Fruit fly (Drosophila melanogaster): ENCODE results near the gene Tsp66A.

Gene Tsp66A

DNA sequence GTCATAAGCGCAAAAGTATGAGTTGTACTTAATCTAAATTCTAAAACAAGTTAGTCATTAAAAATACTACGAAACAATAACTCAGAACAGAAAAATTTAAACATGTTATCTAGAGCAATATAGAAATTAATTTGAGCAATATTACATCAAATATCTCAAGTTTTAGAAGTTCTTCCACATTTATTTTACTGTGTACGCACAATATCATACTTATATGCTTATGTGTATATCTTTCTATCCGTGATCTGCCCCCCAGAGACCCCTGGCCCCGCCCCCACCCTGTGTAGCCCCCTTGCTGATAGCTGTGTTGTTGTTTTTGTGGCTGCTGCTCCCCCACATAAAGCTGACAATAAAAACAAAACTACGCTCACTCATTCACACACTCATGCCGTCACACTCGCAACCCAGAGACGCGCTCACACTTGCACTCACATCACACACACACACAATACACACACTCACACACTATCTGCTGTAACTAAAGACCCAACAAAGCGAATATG, 31.9 kb upstream of the Tsp66A start (continued):
- TF ChIP-seq lz (GFP tag; optimal IDR thresholded peaks at IDR 0.05): no peak
- TF ChIP-seq CG6854 (GFP tag; optimal IDR thresholded peaks at IDR 0.05): no peak
- peak; percentile 78 for TF ChIP-seq CG6163 (GFP tag; IDR thresholded peaks at IDR 0.05)
- peak; percentile 0 for TF ChIP-seq CG34406 (GFP tag; optimal IDR thresholded peaks at IDR 0.05)
- no peak for TF ChIP-seq achi (GFP tag; optimal IDR thresholded peaks at IDR 0.05)
- no peak for TF ChIP-seq CG11902 (GFP tag; optimal IDR thresholded peaks at IDR 0.05)
- no peak for TF ChIP-seq Ets21C (GFP tag; optimal IDR thresholded peaks at IDR 0.05)
- TF ChIP-seq CG9139 (GFP tag; optimal IDR thresholded peaks at IDR 0.05): peak; percentile 42
- TF ChIP-seq Gug (GFP tag; IDR thresholded peaks at IDR 0.05): peak; percentile 68
- no peak for TF ChIP-seq topi (GFP tag; optimal IDR thresholded peaks at IDR 0.05)
- no peak for TF ChIP-seq CG4318 (GFP tag; optimal IDR thresholded peaks at IDR 0.05)
- TF ChIP-seq OdsH (GFP tag; optimal IDR thresholded peaks at IDR 0.05): peak; percentile 36
- peak; percentile 63 for TF ChIP-seq CG6808 (GFP tag; optimal IDR thresholded peaks at IDR 0.05)
- TF ChIP-seq CG16779 (tag; optimal IDR thresholded peaks at IDR 0.05): peak; percentile 8
- peak; percentile 44 for TF ChIP-seq Lpt (GFP tag; optimal IDR thresholded peaks at IDR 0.05)
- TF ChIP-seq CG8632 (GFP tag; optimal IDR thresholded peaks at IDR 0.05): no peak
- TF ChIP-seq Blimp-1 (GFP tag; optimal IDR thresholded peaks at IDR 0.05): no peak
- no peak for TF ChIP-seq esn (GFP tag; optimal IDR thresholded peaks at IDR 0.05)
- peak; percentile 14 for TF ChIP-seq fkh (GFP tag; optimal IDR thresholded peaks at IDR 0.05)
- no peak for TF ChIP-seq Smox (GFP tag; optimal IDR thresholded peaks at IDR 0.05)
- TF ChIP-seq salr (GFP tag; optimal IDR thresholded peaks at IDR 0.05): peak; percentile 13 to 46
- peak; percentile 18; the same call in 1 of the 2 replicates for TF ChIP-seq CG11294 (GFP tag; IDR thresholded peaks at IDR 0.05)
- peak; percentile 27 for TF ChIP-seq fd59A (GFP tag; optimal IDR thresholded peaks at IDR 0.05)
- TF ChIP-seq CG8319 (GFP tag; optimal IDR thresholded peaks at IDR 0.05): no peak
- peak; percentile 25 for TF ChIP-seq net (GFP tag; optimal IDR thresholded peaks at IDR 0.05)
- TF ChIP-seq cyc (GFP tag; optimal IDR thresholded peaks at IDR 0.05): no peak
- peak; percentile 28 to 53 for TF ChIP-seq ss (GFP tag; optimal IDR thresholded peaks at IDR 0.05)

DNA sequence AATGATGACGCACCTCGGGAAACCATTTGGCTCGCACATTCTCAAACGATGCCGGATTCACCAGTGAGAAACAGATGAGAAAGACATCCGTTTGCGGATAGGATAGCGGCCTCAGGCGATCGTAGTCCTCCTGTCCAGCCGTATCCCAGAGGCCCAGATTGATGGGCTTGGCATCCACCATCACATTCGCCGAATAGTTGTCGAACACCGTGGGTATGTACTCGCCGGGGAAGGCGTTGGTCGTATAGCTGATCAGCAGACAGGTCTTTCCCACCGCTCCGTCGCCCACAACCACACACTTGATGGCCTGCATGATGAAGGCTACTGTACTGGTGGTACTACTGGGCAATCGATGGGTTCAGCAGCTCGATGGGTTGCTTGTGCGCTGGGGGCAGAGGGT, 31.1 kb upstream of the Tsp66A start:
- TF ChIP-seq ss (GFP tag; optimal IDR thresholded peaks at IDR 0.05) (no peak), Sox14 (GFP tag; optimal IDR thresholded peaks at IDR 0.05) (no peak), CG6276 (GFP tag; optimal IDR thresholded peaks at IDR 0.05) (no peak), cyc (GFP tag; optimal IDR thresholded peaks at IDR 0.05) (no peak), CG11762 (GFP tag; optimal IDR thresholded peaks at IDR 0.05; ENCODE audit: insufficient read depth) (no peak), fd59A (GFP tag; optimal IDR thresholded peaks at IDR 0.05) (no peak), CG32006 (GFP tag; optimal IDR thresholded peaks at IDR 0.05) (no peak), Eip75B (GFP tag; optimal IDR thresholded peaks at IDR 0.05) (no peak), OdsH (GFP tag; optimal IDR thresholded peaks at IDR 0.05) (no peak), Ets21C (GFP tag; optimal IDR thresholded peaks at IDR 0.05) (no peak), CG6163 (GFP tag; IDR thresholded peaks at IDR 0.05) (no peak), Eip78C (GFP tag) (no peak)

DNA sequence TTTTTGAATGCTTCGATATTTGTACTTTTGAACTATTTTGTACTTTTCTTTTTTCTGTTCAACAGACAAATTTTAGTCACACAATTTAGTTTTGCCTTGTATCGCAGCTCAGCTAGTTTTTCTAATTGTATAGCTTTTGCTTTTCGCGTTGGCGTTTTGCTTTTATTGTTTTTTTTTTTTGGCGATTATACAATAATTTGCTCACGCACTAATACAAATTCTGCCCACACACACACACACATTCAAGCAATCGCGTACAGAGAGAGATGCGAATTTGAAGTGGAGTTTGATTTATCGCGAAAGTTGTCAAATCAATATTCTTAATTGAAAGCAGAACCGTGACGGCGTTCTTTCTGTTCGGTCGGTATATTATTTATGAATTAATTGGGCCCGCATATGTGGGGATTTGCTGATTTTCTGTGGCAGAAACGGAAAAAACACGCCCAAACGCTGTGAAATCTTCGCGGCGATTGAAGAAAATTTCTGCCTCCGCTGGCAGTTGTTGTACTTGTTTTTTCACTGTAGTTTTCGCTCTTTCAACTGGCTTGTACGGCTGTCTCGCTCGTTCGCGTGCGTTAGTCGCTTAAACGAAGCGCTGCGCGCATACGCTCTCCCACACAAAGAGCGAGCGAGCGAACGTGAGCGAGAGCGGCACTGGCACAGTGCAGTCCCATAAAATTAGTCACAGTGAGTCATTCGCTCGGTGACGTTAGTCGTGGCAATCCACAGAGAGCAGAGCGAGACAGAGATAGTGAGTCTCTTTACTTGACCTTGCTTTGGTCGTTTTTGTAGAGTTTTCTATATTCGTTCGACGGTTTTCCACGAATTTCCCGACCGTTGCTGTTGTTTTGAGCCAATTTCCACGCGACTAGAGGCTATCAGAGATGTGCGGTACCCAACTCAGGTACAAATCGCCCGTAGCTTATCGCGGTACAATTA, 30.3 kb upstream of the Tsp66A start, which contains the start of gene Rac2:
Gene Rac2, minus strand, starts transcription at position 476 of the 939 bp plus-strand sequence.
- TF ChIP-seq net (GFP tag; optimal IDR thresholded peaks at IDR 0.05) (peak; percentile 69), topi (GFP tag; optimal IDR thresholded peaks at IDR 0.05) (peak; percentile 31), Hr4 (GFP tag; optimal IDR thresholded peaks at IDR 0.05) (peak; percentile 67), CG9139 (GFP tag; optimal IDR thresholded peaks at IDR 0.05) (peak; percentile 59), CG32006 (GFP tag; optimal IDR thresholded peaks at IDR 0.05) (peak; percentile 76), cyc (GFP tag; optimal IDR thresholded peaks at IDR 0.05) (peak; percentile 37), CG6854 (GFP tag; optimal IDR thresholded peaks at IDR 0.05) (peak; percentile 51), eg (GFP tag; IDR thresholded peaks at IDR 0.05) (peak; percentile 64; the same call in 2 of the 3 replicates), Sox14 (GFP tag; optimal IDR thresholded peaks at IDR 0.05) (peak; percentile 67), CG11294 (GFP tag; IDR thresholded peaks at IDR 0.05) (peak; percentile 30; the same call in 1 of the 2 replicates), CG11902 (GFP tag; optimal IDR thresholded peaks at IDR 0.05) (no peak), CG1621 (tag; optimal IDR thresholded peaks at IDR 0.05) (peak; percentile 52), ss (GFP tag; optimal IDR thresholded peaks at IDR 0.05) (peak; percentile 66 to 70), CG16779 (tag; optimal IDR thresholded peaks at IDR 0.05) (peak; percentile 9), CG8632 (GFP tag; optimal IDR thresholded peaks at IDR 0.05) (no peak), fkh (GFP tag; optimal IDR thresholded peaks at IDR 0.05) (peak; percentile 58), CG4318 (GFP tag; optimal IDR thresholded peaks at IDR 0.05) (peak; percentile 4), dsx (GFP tag; optimal IDR thresholded peaks at IDR 0.05; ENCODE audit: poor library complexity, severe bottlenecking) (peak; percentile 52), Ets96B (tag; optimal IDR thresholded peaks at IDR 0.05) (peak; percentile 54), Lpt (GFP tag; optimal IDR thresholded peaks at IDR 0.05) (peak; percentile 54), fd59A (GFP tag; optimal IDR thresholded peaks at IDR 0.05) (no peak), Smox (GFP tag; optimal IDR thresholded peaks at IDR 0.05) (peak; percentile 32), CG6808 (GFP tag; optimal IDR thresholded peaks at IDR 0.05) (peak; percentile 51), CG11762 (GFP tag; optimal IDR thresholded peaks at IDR 0.05; ENCODE audit: insufficient read depth) (peak; percentile 22), dac (GFP tag; optimal IDR thresholded peaks at IDR 0.05) (peak; percentile 21), CG34406 (GFP tag; optimal IDR thresholded peaks at IDR 0.05) (peak; percentile 7), acj6 (GFP tag; optimal IDR thresholded peaks at IDR 0.05) (peak; percentile 22), spab (GFP tag; optimal IDR thresholded peaks at IDR 0.05) (peak; percentile 14)
